Fruit fly (Drosophila melanogaster): ENCODE measurements around the gene CG2924.

CG2924 gene

DNA sequence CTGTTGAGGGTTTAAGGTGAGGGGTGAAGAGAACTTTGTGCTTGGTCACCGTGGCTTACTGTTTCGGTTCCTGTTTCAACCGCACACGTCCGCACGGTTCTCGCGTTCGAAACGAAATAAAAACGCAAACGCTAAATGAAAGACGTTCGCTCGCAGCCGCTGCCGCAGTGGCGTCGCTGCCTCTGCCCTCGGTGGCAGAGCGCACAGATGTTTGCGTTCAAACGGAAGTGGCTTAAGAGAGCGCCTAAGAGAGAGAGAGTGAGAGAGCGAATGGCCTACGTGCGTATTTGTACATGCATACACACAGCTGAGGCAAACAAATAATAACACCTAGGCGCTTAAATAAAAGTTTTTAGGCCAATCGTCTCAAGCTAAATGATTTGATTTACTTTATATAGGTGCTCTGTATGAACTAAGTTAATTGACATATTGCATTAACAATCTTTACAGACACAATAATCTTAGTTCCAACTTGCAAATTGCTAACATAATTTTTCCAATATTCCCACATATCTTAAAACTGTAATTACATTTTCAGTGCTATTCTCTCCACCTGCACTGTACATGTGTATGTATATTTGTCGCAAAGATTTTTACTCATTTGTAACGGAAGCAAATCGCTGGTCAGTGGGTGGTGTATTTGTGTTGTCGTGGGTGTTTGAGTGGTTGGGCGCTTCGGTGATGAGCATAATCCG is 22.9 kb upstream of the CG2924 start, which contains the start of gene CG2865 (continued):
- TF ChIP-seq lab (GFP tag; optimal IDR thresholded peaks at IDR 0.05) (peak; percentile 97), CG10267 (tag; optimal IDR thresholded peaks at IDR 0.05) (peak; percentile 91), Asciz (GFP tag; optimal IDR thresholded peaks at IDR 0.05) (peak; percentile 93), jigr1 (GFP tag; IDR thresholded peaks at IDR 0.05) (peak; percentile 69; the same call in 1 of the 3 replicates), Scr (GFP tag; IDR thresholded peaks at IDR 0.05; ENCODE audit: partially characterized antibody) (no peak; the same call in 1 of the 2 replicates), Vsx1 (GFP tag; optimal IDR thresholded peaks at IDR 0.05) (peak; percentile 92), h (optimal IDR thresholded peaks at IDR 0.05) (no peak), CG7556 (GFP tag; optimal IDR thresholded peaks at IDR 0.05) (peak; percentile 97), Myb (GFP tag; optimal IDR thresholded peaks at IDR 0.05) (peak; percentile 82), Fer3 (tag; optimal IDR thresholded peaks at IDR 0.05) (peak; percentile 96), ranshi (GFP tag; IDR thresholded peaks at IDR 0.05) (peak; percentile 77), Six4 (GFP tag; optimal IDR thresholded peaks at IDR 0.05) (peak; percentile 88), YL-1 (GFP tag; optimal IDR thresholded peaks at IDR 0.05) (peak; percentile 85)

DNA sequence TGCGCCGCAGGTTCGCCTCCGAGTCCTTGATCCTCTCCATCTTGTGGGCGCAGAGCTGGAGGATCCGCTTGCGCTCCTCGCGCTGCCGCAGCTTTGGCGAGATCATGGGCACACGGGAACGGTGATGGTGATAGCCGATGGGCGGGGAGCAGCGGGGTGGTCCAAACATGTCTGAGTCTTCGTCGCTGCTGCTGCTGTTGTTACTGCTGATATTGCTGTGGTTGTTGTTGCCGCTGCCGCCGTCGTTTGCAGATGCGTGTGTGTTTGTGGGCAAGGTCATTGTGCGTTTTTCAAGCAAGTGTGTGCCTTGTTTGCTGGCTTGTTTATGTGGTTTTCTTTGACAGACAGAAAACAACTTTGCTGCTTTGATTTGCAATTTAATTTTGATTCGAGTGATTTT is 21.8 kb upstream of the CG2924 start:
- no peak for TF ChIP-seq pan (optimal IDR thresholded peaks at IDR 0.05)
- no peak for TF ChIP-seq pan (GFP tag; optimal IDR thresholded peaks at IDR 0.05 in 1 of 2, IDR thresholded peaks at IDR 0.05 in 1 of 2)
- no peak for TF ChIP-seq Dip2 (GFP tag; IDR thresholded peaks at IDR 0.05)
- TF ChIP-seq CG8765 (GFP tag; IDR thresholded peaks at IDR 0.05): no peak
- TF ChIP-seq Ssrp (tag; optimal IDR thresholded peaks at IDR 0.05): no peak
- no peak for TF ChIP-seq CG4820 (GFP tag; optimal IDR thresholded peaks at IDR 0.05)
- TF ChIP-seq CG13624 (GFP tag; optimal IDR thresholded peaks at IDR 0.05): no peak
- TF ChIP-seq sqz (GFP tag; optimal IDR thresholded peaks at IDR 0.05): no peak
- 0 out of 2 replicates have a peak, but pooled peaks have one; percentile 12 for TF ChIP-seq chm (GFP tag; IDR thresholded peaks at IDR 0.05)
- TF ChIP-seq CG5180 (GFP tag; optimal IDR thresholded peaks at IDR 0.05): peak; percentile 47
- TF ChIP-seq peb (GFP tag; IDR thresholded peaks at IDR 0.05): no peak
- peak; percentile 56 for TF ChIP-seq crol (GFP tag; IDR thresholded peaks at IDR 0.05)
- peak; percentile 17 for TF ChIP-seq cg (GFP tag; optimal IDR thresholded peaks at IDR 0.05)
- TF ChIP-seq tup (GFP tag; optimal IDR thresholded peaks at IDR 0.05): no peak
- peak; percentile 81 for TF ChIP-seq CG4360 (GFP tag; IDR thresholded peaks at IDR 0.05)

DNA sequence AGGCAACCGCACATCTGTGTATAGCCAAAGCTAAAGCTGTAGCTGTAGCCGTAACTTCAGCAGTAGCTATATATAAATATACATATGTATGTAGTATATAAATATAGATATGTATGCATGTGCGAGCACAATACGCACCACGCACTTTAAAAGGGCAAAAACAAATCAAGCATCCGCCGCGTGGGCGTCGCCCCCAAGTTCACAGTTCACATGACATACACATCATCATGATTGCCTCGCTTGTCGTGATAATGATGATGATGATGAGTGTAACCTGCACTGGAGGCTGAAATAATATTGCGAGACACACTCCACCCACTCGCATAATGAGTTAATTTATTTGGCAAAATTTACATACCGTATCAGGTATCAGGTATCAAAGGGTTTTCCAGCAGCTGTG is 20.5 kb upstream of the CG2924 start:
- TF ChIP-seq sr (GFP tag; IDR thresholded peaks at IDR 0.05) (peak; percentile 82), CG9215 (GFP tag; IDR thresholded peaks at IDR 0.05) (no peak), CG18011 (GFP tag; optimal IDR thresholded peaks at IDR 0.05) (no peak), sima (GFP tag; optimal IDR thresholded peaks at IDR 0.05) (no peak), CG6854 (GFP tag; optimal IDR thresholded peaks at IDR 0.05) (no peak), B-H2 (GFP tag; optimal IDR thresholded peaks at IDR 0.05) (no peak), Med (GFP tag) (peak; percentile 9), bab2 (GFP tag; optimal IDR thresholded peaks at IDR 0.05) (no peak), CG10565 (GFP tag; optimal IDR thresholded peaks at IDR 0.05) (no peak), amos (GFP tag; IDR thresholded peaks at IDR 0.05; ENCODE audit: partially characterized antibody) (no peak), dan (GFP tag; IDR thresholded peaks at IDR 0.05) (no peak), Hr78 (GFP tag; optimal IDR thresholded peaks at IDR 0.05) (peak in 1 of 2 experiments; percentile 90), CG9876 (GFP tag; optimal IDR thresholded peaks at IDR 0.05) (no peak), ham (GFP tag; IDR thresholded peaks at IDR 0.05) (no peak), GATAe (GFP tag; conservative IDR thresholded peaks at IDR 0.05) (no peak)

Measured in whole organism, embryonic.